Fruit fly (Drosophila melanogaster): ENCODE data around the gene Hsp27.

The Hsp27 gene

DNA sequence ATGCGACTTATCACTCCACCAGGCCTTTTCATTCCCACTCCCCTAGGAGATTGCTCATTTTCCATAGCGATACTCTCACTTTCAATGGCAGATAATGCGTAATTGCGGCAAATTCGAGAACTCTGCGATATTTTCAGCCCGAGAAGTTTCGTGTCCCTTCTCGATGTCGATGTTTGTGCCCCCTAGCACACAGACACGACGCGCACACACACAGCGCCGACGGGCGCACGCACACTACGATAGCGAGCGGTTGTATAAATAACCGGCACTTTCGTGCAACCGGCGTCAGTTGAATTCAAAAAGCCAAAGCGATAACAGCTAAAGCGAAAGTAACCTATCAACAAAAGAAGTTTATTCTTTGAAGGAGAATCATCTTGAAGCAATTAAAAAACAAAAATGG is 2.3 kb upstream of the Hsp27 start, which contains the start of gene Hsp23 (continued):
- no peak for TF ChIP-seq Spps (tag; optimal IDR thresholded peaks at IDR 0.05)
- no peak for TF ChIP-seq sr (GFP tag; IDR thresholded peaks at IDR 0.05)
- TF ChIP-seq CG10462 (GFP tag; optimal IDR thresholded peaks at IDR 0.05) = no peak
- TF ChIP-seq CG34224 (GFP tag; IDR thresholded peaks at IDR 0.05; ENCODE audit: partially characterized antibody) = peak; percentile 30; the same call in 1 of the 3 replicates
- no peak for TF ChIP-seq Hmr (GFP tag; optimal IDR thresholded peaks at IDR 0.05)
- TF ChIP-seq CG15073 (GFP tag; optimal IDR thresholded peaks at IDR 0.05) = no peak
- TF ChIP-seq Pdp1 (GFP tag; optimal IDR thresholded peaks at IDR 0.05) = peak in 1 of 2 experiments; percentile 40
- peak; percentile 44 for TF ChIP-seq Scr (GFP tag; IDR thresholded peaks at IDR 0.05; ENCODE audit: partially characterized antibody)
- TF ChIP-seq zfh2 (GFP tag; optimal IDR thresholded peaks at IDR 0.05) = no peak
- TF ChIP-seq CG11456 (GFP tag; IDR thresholded peaks at IDR 0.05) = no peak
- TF ChIP-seq CG30020 (tag; optimal IDR thresholded peaks at IDR 0.05) = peak; percentile 21
- TF ChIP-seq CG18599 (GFP tag; optimal IDR thresholded peaks at IDR 0.05) = no peak
- no peak for TF ChIP-seq CG15011 (GFP tag; optimal IDR thresholded peaks at IDR 0.05)
- TF ChIP-seq hbn (GFP tag; IDR thresholded peaks at IDR 0.05; ENCODE audit: partially characterized antibody) = no peak
- no peak for TF ChIP-seq CG14441 (GFP tag; IDR thresholded peaks at IDR 0.05)
- peak; percentile 97 for TF ChIP-seq CG15479 (GFP tag; optimal IDR thresholded peaks at IDR 0.05)
- no peak for TF ChIP-seq hkb (optimal IDR thresholded peaks at IDR 0.05)
- TF ChIP-seq hkb (GFP tag; IDR thresholded peaks at IDR 0.05) = no peak
- no peak for TF ChIP-seq trem (tag; optimal IDR thresholded peaks at IDR 0.05)
- no peak for TF ChIP-seq Stat92E (GFP tag; optimal IDR thresholded peaks at IDR 0.05)
- peak; percentile 50; the same call in 1 of the 3 replicates for TF ChIP-seq CG2199 (GFP tag; IDR thresholded peaks at IDR 0.05)
- TF ChIP-seq CG4404 (GFP tag; IDR thresholded peaks at IDR 0.05) = no peak
- no peak for TF ChIP-seq Meics (GFP tag; optimal IDR thresholded peaks at IDR 0.05)
- TF ChIP-seq Sox102F (GFP tag; optimal IDR thresholded peaks at IDR 0.05) = no peak
- no peak for TF ChIP-seq Doc2 (GFP tag; IDR thresholded peaks at IDR 0.05)
- no peak for TF ChIP-seq Elba2 (GFP tag; optimal IDR thresholded peaks at IDR 0.05)
- no peak for TF ChIP-seq Doc3 (GFP tag; IDR thresholded peaks at IDR 0.05; ENCODE audit: partially characterized antibody)
- TF ChIP-seq Jarid2 (GFP tag; optimal IDR thresholded peaks at IDR 0.05) = no peak
- TF ChIP-seq pzg (GFP tag; optimal IDR thresholded peaks at IDR 0.05) = peak; percentile 2
- peak; percentile 51; the same call in 1 of the 2 replicates for TF ChIP-seq CG13287 (GFP tag; IDR thresholded peaks at IDR 0.05; ENCODE audit: partially characterized antibody)
- no peak for TF ChIP-seq scrt (GFP tag; optimal IDR thresholded peaks at IDR 0.05)
- TF ChIP-seq BEAF-32 (GFP tag; optimal IDR thresholded peaks at IDR 0.05) = peak; percentile 27
- TF ChIP-seq CG8359 (GFP tag; optimal IDR thresholded peaks at IDR 0.05; ENCODE audit: borderline replicate concordance) = no peak
- no peak for TF ChIP-seq CG3726 (GFP tag; IDR thresholded peaks at IDR 0.05)
- peak; percentile 84 for TF ChIP-seq cg (GFP tag; optimal IDR thresholded peaks at IDR 0.05)
- TF ChIP-seq dan (GFP tag; IDR thresholded peaks at IDR 0.05) = no peak
- TF ChIP-seq sna (GFP tag; IDR thresholded peaks at IDR 0.05; ENCODE audit: partially characterized antibody) = peak; percentile 38; the same call in 1 of the 2 replicates
- no peak for TF ChIP-seq CG15696 (tag; optimal IDR thresholded peaks at IDR 0.05)
- TF ChIP-seq CG2129 (GFP tag; IDR thresholded peaks at IDR 0.05; ENCODE audit: partially characterized antibody) = no peak
- TF ChIP-seq shn (GFP tag; optimal IDR thresholded peaks at IDR 0.05) = no peak
- no peak for TF ChIP-seq Dip3 (GFP tag; optimal IDR thresholded peaks at IDR 0.05)
- TF ChIP-seq CG2116 (GFP tag; optimal IDR thresholded peaks at IDR 0.05) = no peak
- TF ChIP-seq zfh1 (GFP tag; IDR thresholded peaks at IDR 0.05) = no peak
- TF ChIP-seq CG17802 (tag; optimal IDR thresholded peaks at IDR 0.05) = no peak
- TF ChIP-seq chm (GFP tag; IDR thresholded peaks at IDR 0.05) = no peak
- no peak for TF ChIP-seq cwo (GFP tag; optimal IDR thresholded peaks at IDR 0.05)
- peak; percentile 42 for TF ChIP-seq nom (GFP tag; optimal IDR thresholded peaks at IDR 0.05)
- no peak for TF ChIP-seq Neu2 (GFP tag; optimal IDR thresholded peaks at IDR 0.05; ENCODE audit: borderline replicate concordance)
- TF ChIP-seq bbx (GFP tag; IDR thresholded peaks at IDR 0.05; ENCODE audit: partially characterized antibody) = peak; percentile 37; the same call in 1 of the 2 replicates
